Worm (Caenorhabditis elegans) whole organism, L2 larva: ENCODE measurements around the gene sqt-1.

ENCODE experiments used
- F13H6.1 ChIP-seq: sonication (generic microtip); optimal IDR thresholded peaks from 2 replicates; lab custom pipeline; 2016; ENCODE audit warnings: missing genetic modification characterization, missing compliant biosample characterization
- Y55F3AM.14 ChIP-seq: fragments of 200-800 bp; sonication (Bioruptor generic); optimal IDR thresholded peaks from 2 replicates; lab custom pipeline; 2018; ENCODE audit warnings: mild to moderate bottlenecking, missing genetic modification characterization, missing compliant biosample characterization
- ZK546.5 ChIP-seq: sonication (generic microtip); optimal IDR thresholded peaks from 2 replicates; lab custom pipeline; 2017; ENCODE audit warnings: missing biosample characterization, missing genetic modification characterization
- alr-1 ChIP-seq: fragments of 150-350 bp; optimal IDR thresholded peaks from 2 replicates; lab custom pipeline; 2014; ENCODE audit warnings: missing biosample characterization, missing genetic modification characterization
- ama-1 ChIP-seq: fragments of 150-350 bp; optimal IDR thresholded peaks from 2 replicates; lab custom pipeline; 2018; ENCODE audit warnings: inconsistent platforms
- blmp-1 ChIP-seq: sonication (generic microtip); optimal IDR thresholded peaks from 2 replicates; lab custom pipeline; 2017; ENCODE audit warnings: missing genetic modification characterization, mild to moderate bottlenecking, missing compliant biosample characterization, antibody characterized with exemption, moderate library complexity; ENCODE audit not compliant: insufficient read depth
- ceh-16 ChIP-seq: fragments of 150-350 bp; optimal IDR thresholded peaks from 2 replicates; lab custom pipeline; 2014; ENCODE audit warnings: missing biosample characterization, missing genetic modification characterization
- ceh-82 ChIP-seq: fragments of 150-350 bp; optimal IDR thresholded peaks from 2 replicates; lab custom pipeline; 2014; ENCODE audit warnings: missing biosample characterization, missing genetic modification characterization
- egl-27 ChIP-seq: sonication (generic microtip); optimal IDR thresholded peaks from 3 replicates; lab custom pipeline; 2017; ENCODE audit warnings: missing biosample characterization, missing genetic modification reagents, missing genetic modification characterization
- elt-1 ChIP-seq: fragments of 150-350 bp; optimal IDR thresholded peaks from 2 replicates; lab custom pipeline; 2014; ENCODE audit warnings: missing biosample characterization, missing genetic modification characterization
- fos-1 ChIP-seq: fragments of 150-350 bp; optimal IDR thresholded peaks from 2 replicates; lab custom pipeline; 2014; ENCODE audit warnings: missing biosample characterization, missing genetic modification characterization
- gmeb-1 ChIP-seq: fragments of 150-350 bp; optimal IDR thresholded peaks from 2 replicates; lab custom pipeline; 2014; ENCODE audit warnings: missing biosample characterization, missing genetic modification characterization
- lin-13 ChIP-seq: fragments of 150-350 bp; optimal IDR thresholded peaks from 2 replicates; lab custom pipeline; 2014; ENCODE audit warnings: missing biosample characterization, missing genetic modification reagents, missing genetic modification characterization
- lin-39 ChIP-seq: fragments of 150-350 bp; optimal IDR thresholded peaks from 2 replicates; lab custom pipeline; 2014; ENCODE audit warnings: missing biosample characterization, missing genetic modification reagents, missing genetic modification characterization
- lsy-2 ChIP-seq, 2 experiments: fragments of 150-350 bp in 1 of 2; sonication (generic microtip) in 1 of 2; optimal IDR thresholded peaks; 2 replicates each; lab custom pipeline; 2014 to 2017; ENCODE audit warnings: missing biosample characterization in 2 of 2, missing genetic modification characterization in 2 of 2
- mab-5 ChIP-seq: fragments of 150-350 bp; optimal IDR thresholded peaks from 2 replicates; lab custom pipeline; 2014; ENCODE audit warnings: missing biosample characterization, missing genetic modification characterization
- mbf-1 ChIP-seq: sonication (generic microtip); optimal IDR thresholded peaks from 2 replicates; lab custom pipeline; 2017; ENCODE audit warnings: missing biosample characterization, missing genetic modification characterization
- mdl-1 ChIP-seq, 2 experiments: fragments of 150-350 bp in 1 of 2; sonication (generic microtip) in 1 of 2; optimal IDR thresholded peaks; 2 replicates each; lab custom pipeline; 2017; ENCODE audit warnings: missing biosample characterization in 2 of 2, missing genetic modification characterization in 2 of 2
- nhr-11 ChIP-seq: fragments of 150-350 bp; optimal IDR thresholded peaks from 2 replicates; lab custom pipeline; 2014; ENCODE audit warnings: missing biosample characterization, missing genetic modification characterization
- nhr-129 ChIP-seq: fragments of 150-350 bp; optimal IDR thresholded peaks from 2 replicates; lab custom pipeline; 2014; ENCODE audit warnings: missing biosample characterization, missing genetic modification characterization
- nhr-21 ChIP-seq: fragments of 150-350 bp; optimal IDR thresholded peaks from 2 replicates; lab custom pipeline; 2014; ENCODE audit warnings: missing biosample characterization, missing genetic modification characterization
- nhr-237 ChIP-seq: fragments of 150-350 bp; optimal IDR thresholded peaks from 2 replicates; lab custom pipeline; 2014; ENCODE audit warnings: missing biosample characterization, missing genetic modification characterization
- nhr-25 ChIP-seq: fragments of 150-350 bp; sonication (generic microtip); optimal IDR thresholded peaks from 3 replicates; lab custom pipeline; 2014; ENCODE audit warnings: missing biosample characterization, missing genetic modification characterization
- nhr-6 ChIP-seq: fragments of 150-350 bp; optimal IDR thresholded peaks from 2 replicates; lab custom pipeline; 2014; ENCODE audit warnings: missing biosample characterization, missing genetic modification characterization
- nhr-77 ChIP-seq: fragments of 150-350 bp; optimal IDR thresholded peaks from 2 replicates; lab custom pipeline; 2014; ENCODE audit warnings: missing biosample characterization, missing genetic modification characterization
- peb-1 ChIP-seq: fragments of 150-350 bp; optimal IDR thresholded peaks from 2 replicates; lab custom pipeline; 2014; ENCODE audit warnings: missing biosample characterization, missing genetic modification characterization
- sem-4 ChIP-seq: fragments of 150-350 bp; optimal IDR thresholded peaks from 2 replicates; lab custom pipeline; 2014; ENCODE audit warnings: missing biosample characterization, missing genetic modification reagents, missing genetic modification characterization
- skn-1 ChIP-seq: sonication (generic microtip); optimal IDR thresholded peaks from 2 replicates; lab custom pipeline; 2017; ENCODE audit warnings: missing biosample characterization, missing genetic modification characterization
- sma-3 ChIP-seq: sonication (generic microtip); optimal IDR thresholded peaks from 2 replicates; lab custom pipeline; 2016; ENCODE audit warnings: missing genetic modification reagents, missing genetic modification characterization, missing compliant biosample characterization
- sma-9 ChIP-seq, 2 experiments: fragments of 150-350 bp in 1 of 2; sonication (generic microtip) in 1 of 2; optimal IDR thresholded peaks; 2 replicates each; lab custom pipeline; 2014 to 2016; ENCODE audit warnings: missing genetic modification characterization in 2 of 2, mild to moderate bottlenecking in 1 of 2, missing biosample characterization in 1 of 2, missing compliant biosample characterization in 1 of 2, missing genetic modification reagents in 1 of 2, moderate library complexity in 1 of 2
- snpc-4 ChIP-seq: fragments of 150-350 bp; optimal IDR thresholded peaks from 2 replicates; lab custom pipeline; 2014; ENCODE audit warnings: missing biosample characterization, missing genetic modification characterization
- unc-39 ChIP-seq: fragments of 150-350 bp; optimal IDR thresholded peaks from 2 replicates; lab custom pipeline; 2014; ENCODE audit warnings: missing biosample characterization, missing genetic modification characterization
- unc-55 ChIP-seq: fragments of 150-350 bp; sonication (generic microtip); optimal IDR thresholded peaks from 3 replicates; lab custom pipeline; 2014; ENCODE audit warnings: missing biosample characterization, missing genetic modification reagents, missing genetic modification characterization
- zag-1 ChIP-seq: fragments of 150-350 bp; optimal IDR thresholded peaks from 2 replicates; lab custom pipeline; 2014; ENCODE audit warnings: missing biosample characterization, missing genetic modification characterization
- ztf-1 ChIP-seq: fragments of 200-800 bp; sonication (Bioruptor generic); conservative IDR thresholded peaks from 2 replicates; pipeline ENCODE4 v1.3.6; 2022; ENCODE audit warnings: missing genetic modification characterization, missing compliant biosample characterization

Gene sqt-1

ce11 chrII:11337497-11338040 is at the start of gene sqt-1:
Gene sqt-1 (minus strand): TSS chrII:11337837.
- peak; percentile 69 for TF ChIP-seq ama-1 (lab: Kevin White, UChicago)
- peak; percentile 64 for TF ChIP-seq unc-55 (GFP tag; lab: Kevin White, UChicago)
- TF ChIP-seq lin-39 (tag; lab: Kevin White, UChicago) = no peak
- peak; percentile 37 for TF ChIP-seq sem-4
- TF ChIP-seq nhr-21 (tag; lab: Kevin White, UChicago) = peak; percentile 36
- TF ChIP-seq mbf-1 (tag; lab: Kevin White, UChicago) = no peak

- no peak for TF ChIP-seq ZK546.5 (tag; lab: Kevin White, UChicago)
These were observed 49.3 kb upstream of the sqt-1 start for ce11 chrII:11386950-11387349.

ce11 chrII:11384099-11384498 is 46.5 kb upstream of the sqt-1 start:
- TF ChIP-seq ama-1 (lab: Kevin White, UChicago) (no peak), nhr-237 (tag; lab: Kevin White, UChicago) (no peak), skn-1 (tag; lab: Kevin White, UChicago) (no peak), blmp-1 (tag; lab: Kevin White, UChicago) (no peak)

- TF ChIP-seq zag-1 (tag; lab: Kevin White, UChicago) (no peak), sem-4 (no peak), nhr-11 (tag; lab: Kevin White, UChicago) (no peak), F13H6.1 (tag; lab: Kevin White, UChicago) (no peak), ceh-82 (no peak)
These were observed 45.4 kb upstream of the sqt-1 start, which contains the start of the genes C33B4.5 and C33B4.4 for ce11 chrII:11383058-11383457. Gene C33B4.5 (plus strand): TSS chrII:11383327. Gene C33B4.4 (minus strand): TSS chrII:11383442.

- TF ChIP-seq nhr-21 (tag; lab: Kevin White, UChicago) = no peak
- no peak for TF ChIP-seq nhr-237 (tag; lab: Kevin White, UChicago)
- TF ChIP-seq gmeb-1 (tag; lab: Kevin White, UChicago) = no peak
- TF ChIP-seq blmp-1 (tag; lab: Kevin White, UChicago) = no peak
- no peak for TF ChIP-seq mdl-1 (tag; optimal IDR thresholded peaks at IDR 0.05; lab: Kevin White, UChicago)
- no peak for TF ChIP-seq sma-9 (GFP tag; optimal IDR thresholded peaks at IDR 0.05; lab: Kevin White, UChicago)
- TF ChIP-seq sma-9 (tag; optimal IDR thresholded peaks at IDR 0.05; lab: Kevin White, UChicago) = no peak
- no peak for TF ChIP-seq mab-5 (tag; lab: Kevin White, UChicago)
- no peak for TF ChIP-seq nhr-129 (tag; lab: Kevin White, UChicago)
- no peak for TF ChIP-seq ztf-1 (GFP tag; lab: Robert Waterston, UW)
- TF ChIP-seq elt-1 (tag; lab: Kevin White, UChicago) = no peak
- TF ChIP-seq peb-1 (tag; lab: Kevin White, UChicago) = no peak
- no peak for TF ChIP-seq nhr-6 (tag; lab: Kevin White, UChicago)
- no peak for TF ChIP-seq ZK546.5 (tag; lab: Kevin White, UChicago)
- TF ChIP-seq F13H6.1 (tag; lab: Kevin White, UChicago) = no peak
These were observed 40.1 kb upstream of the sqt-1 start for ce11 chrII:11377700-11378099.

ce11 chrII:11376598-11377108 is 39.0 kb upstream of the sqt-1 start:
- peak; percentile 9 for TF ChIP-seq F13H6.1 (tag; lab: Kevin White, UChicago)
- peak; percentile 21 for TF ChIP-seq nhr-129 (tag; lab: Kevin White, UChicago)
- TF ChIP-seq sma-3 (GFP tag; lab: Kevin White, UChicago) = peak; percentile 78
- peak; percentile 83 for TF ChIP-seq ama-1 (lab: Kevin White, UChicago)
- TF ChIP-seq Y55F3AM.14 (GFP tag; lab: Kevin White, UChicago) = peak; percentile 57
- peak; percentile 40 for TF ChIP-seq nhr-21 (tag; lab: Kevin White, UChicago)
- no peak for TF ChIP-seq alr-1 (tag; lab: Kevin White, UChicago)
- peak; percentile 19 to 56 for TF ChIP-seq lsy-2 (tag; optimal IDR thresholded peaks at IDR 0.05; lab: Kevin White, UChicago)
- TF ChIP-seq lin-13 = peak; percentile 1
- peak; percentile 9 for TF ChIP-seq nhr-77 (tag; lab: Kevin White, UChicago)
- TF ChIP-seq mdl-1 (tag; optimal IDR thresholded peaks at IDR 0.05; lab: Kevin White, UChicago) = no peak
- TF ChIP-seq blmp-1 (tag; lab: Kevin White, UChicago) = no peak
- TF ChIP-seq nhr-25 (tag; lab: Kevin White, UChicago) = no peak
- no peak for TF ChIP-seq ceh-16 (tag; lab: Kevin White, UChicago)
- TF ChIP-seq sma-9 (GFP tag; optimal IDR thresholded peaks at IDR 0.05; lab: Kevin White, UChicago) = peak; percentile 23
- no peak for TF ChIP-seq sma-9 (tag; optimal IDR thresholded peaks at IDR 0.05; lab: Kevin White, UChicago)
- TF ChIP-seq fos-1 (tag; lab: Kevin White, UChicago) = peak; percentile 7
- TF ChIP-seq unc-55 (GFP tag; lab: Kevin White, UChicago) = no peak
- TF ChIP-seq gmeb-1 (tag; lab: Kevin White, UChicago) = peak; percentile 38
- TF ChIP-seq unc-39 (tag; lab: Kevin White, UChicago) = no peak
- peak; percentile 12 for TF ChIP-seq egl-27 (tag; lab: Kevin White, UChicago)
- peak; percentile 93 for TF ChIP-seq snpc-4 (tag; lab: Kevin White, UChicago)
- peak; percentile 20 for TF ChIP-seq nhr-6 (tag; lab: Kevin White, UChicago)
- TF ChIP-seq, all 48 proteins: peak for 15
